Worm (Caenorhabditis elegans): ENCODE data around the gene nex-2.

nex-2 gene

DNA sequence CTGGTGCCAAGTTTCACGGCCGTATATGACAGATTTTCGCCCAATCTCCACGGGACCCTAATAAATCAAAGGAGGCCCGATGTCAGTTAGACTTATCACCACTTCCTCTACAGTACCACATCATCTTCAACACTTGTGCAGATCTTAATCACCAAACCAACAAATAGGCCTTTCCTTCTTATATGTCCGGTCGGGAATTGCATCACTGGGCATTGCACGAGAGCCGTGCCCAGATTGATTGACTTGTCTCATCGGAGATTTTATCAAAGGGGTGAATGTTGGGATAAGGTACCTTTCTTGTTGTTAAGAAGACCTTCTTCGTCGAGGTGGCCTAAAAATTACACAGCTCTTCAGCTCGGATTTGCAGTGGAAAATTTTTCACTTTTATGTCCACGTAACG is 14.5 kb upstream of the nex-2 start:
- no peak for TF ChIP-seq unc-62 (GFP tag; optimal IDR thresholded peaks at IDR 0.05)

DNA sequence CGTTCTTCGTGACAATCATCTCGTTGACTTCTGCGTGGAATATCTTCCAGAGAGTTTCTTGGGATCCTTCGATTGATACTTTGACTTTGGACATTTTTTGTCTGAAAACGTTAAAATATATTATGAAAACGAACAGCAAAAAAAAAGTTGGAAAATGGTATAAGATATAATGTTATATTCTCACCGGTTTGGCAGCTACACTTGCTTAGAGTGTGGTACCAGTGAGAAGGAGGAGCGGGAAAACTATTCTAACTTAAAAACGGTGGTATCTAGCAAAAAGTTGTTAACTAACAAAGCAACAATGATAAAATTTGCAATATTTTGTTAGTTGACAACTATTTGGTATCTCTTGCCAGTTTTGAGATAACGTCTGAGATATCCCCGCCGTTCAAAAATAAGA is 11.5 kb upstream of the nex-2 start, which contains the start of gene tbx-9:
Gene tbx-9 (minus strand): TSS at position 101 of the 400 bp plus-strand sequence.
- no peak for TF ChIP-seq unc-62 (GFP tag; optimal IDR thresholded peaks at IDR 0.05)

- no peak for TF ChIP-seq unc-62 (GFP tag; optimal IDR thresholded peaks at IDR 0.05)
These were observed 9.7 kb upstream of the nex-2 start for ce11 chrIII:10339949-10340348.

- no peak for TF ChIP-seq unc-62 (GFP tag; optimal IDR thresholded peaks at IDR 0.05)
These were observed 9.0 kb upstream of the nex-2 start for ce11 chrIII:10338992-10339852.

ce11 chrIII:10337508-10338166 is 7.4 kb upstream of the nex-2 start, which contains the start of gene ttr-15:
TSS of gene ttr-15 (plus strand) at chrIII:10337847.
- TF ChIP-seq unc-62 (GFP tag; optimal IDR thresholded peaks at IDR 0.05), result no peak

- no peak for TF ChIP-seq unc-62 (GFP tag; optimal IDR thresholded peaks at IDR 0.05)
These were observed 5.9 kb upstream of the nex-2 start for ce11 chrIII:10336109-10336508.

DNA sequence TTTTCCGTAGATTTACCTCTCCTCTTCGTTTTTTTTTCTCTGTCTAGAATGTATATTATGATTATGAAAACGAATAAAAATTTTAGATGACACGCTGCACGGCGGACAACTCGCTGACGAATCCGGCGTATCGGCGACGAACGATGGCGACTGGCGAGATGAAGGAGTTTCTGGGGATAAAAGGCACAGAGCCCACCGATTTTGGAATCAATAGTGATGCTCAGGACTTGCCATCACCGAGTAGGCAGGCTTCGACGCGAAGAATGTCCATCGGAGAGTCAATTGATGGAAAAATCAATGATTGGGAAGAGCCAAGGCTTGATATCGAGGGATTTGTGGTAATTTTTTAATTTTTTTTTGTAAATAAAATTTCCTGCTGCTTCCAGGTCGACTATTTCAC is 4.9 kb upstream of the nex-2 start, which contains the start of gene ced-9:
Gene ced-9 (plus strand): TSS at position 87 of the 400 bp plus-strand sequence.
- no peak for TF ChIP-seq unc-62 (GFP tag; optimal IDR thresholded peaks at IDR 0.05)

DNA sequence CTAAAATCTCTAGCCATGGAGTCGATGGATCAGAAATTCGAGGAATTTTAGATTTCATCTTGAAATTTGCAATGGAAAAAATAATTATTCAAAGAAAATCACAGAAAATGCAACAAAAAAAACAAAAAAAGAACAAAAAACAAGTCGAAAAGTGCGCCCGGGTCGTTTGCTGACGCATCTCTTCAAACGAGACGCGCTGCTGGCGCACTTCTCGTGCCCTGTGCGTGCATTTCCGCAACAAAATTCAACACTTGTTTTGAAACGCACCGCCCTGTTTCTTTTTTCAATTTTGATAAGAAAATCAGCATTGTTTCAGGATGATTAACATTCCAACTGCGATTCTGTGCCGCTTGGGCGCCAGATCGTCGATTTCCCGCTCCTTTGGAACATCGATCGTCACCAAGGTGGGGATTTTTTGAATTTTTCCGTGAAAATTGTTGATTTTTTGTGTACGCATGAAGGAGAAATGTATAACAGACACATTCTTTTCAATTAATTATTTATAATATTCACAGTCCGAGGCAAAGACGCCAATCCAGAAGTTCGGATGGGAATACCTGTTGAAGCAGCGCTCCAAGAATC is 3.8 kb upstream of the nex-2 start, which contains the start of the genes jmjd-4 and mev-1:
Gene jmjd-4 (minus strand): TSS at position 58 of the 582 bp plus-strand sequence.
Gene mev-1 (plus strand): TSS at position 317 of the 582 bp plus-strand sequence.
- no peak for TF ChIP-seq unc-62 (GFP tag; optimal IDR thresholded peaks at IDR 0.05)

DNA sequence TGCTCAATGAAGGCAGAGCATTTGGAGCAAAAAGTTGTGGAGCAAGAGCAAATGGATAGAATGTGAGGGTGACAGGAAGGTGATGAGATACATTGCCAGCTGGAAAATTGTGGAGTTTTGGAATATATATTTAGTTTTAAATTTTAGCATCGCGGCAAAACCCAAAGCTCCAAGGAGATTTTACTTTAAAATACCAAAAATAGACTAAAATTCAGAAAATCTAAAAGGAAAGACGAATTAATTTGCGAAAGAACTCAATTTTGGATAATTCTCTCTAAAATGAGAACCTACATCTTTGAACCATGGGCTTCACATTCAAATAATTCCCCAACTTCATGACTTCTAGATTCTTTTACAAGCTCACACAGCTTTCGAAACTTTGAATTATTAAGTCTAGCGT is 2.3 kb upstream of the nex-2 start, which contains the start of gene T07C4.12:
Gene T07C4.12 (minus strand): TSS at position 101 of the 400 bp plus-strand sequence.
- TF ChIP-seq unc-62 (GFP tag; optimal IDR thresholded peaks at IDR 0.05), result no peak

DNA sequence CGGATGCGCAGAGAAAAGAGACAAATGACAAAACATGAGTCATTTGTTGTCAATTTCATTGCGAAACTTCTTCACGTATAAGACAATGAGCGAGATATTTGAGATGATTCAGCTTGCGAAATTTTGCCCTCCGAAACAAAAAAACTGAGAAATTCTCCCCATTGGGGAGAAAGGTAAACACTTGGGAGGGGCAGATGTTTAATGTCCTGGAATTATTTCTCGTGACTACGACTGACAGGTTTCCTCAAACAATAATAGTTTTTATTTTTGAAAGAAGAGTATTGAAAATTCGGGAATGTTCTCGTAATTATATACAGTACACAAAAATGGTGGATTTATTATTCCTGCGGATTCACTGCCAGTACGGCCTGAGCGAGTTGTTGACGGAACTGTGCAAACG is 1.0 kb upstream of the nex-2 start:
- no peak for TF ChIP-seq unc-62 (GFP tag; optimal IDR thresholded peaks at IDR 0.05)

- TF ChIP-seq unc-62 (GFP tag; optimal IDR thresholded peaks at IDR 0.05), result no peak
These were observed 411 bp downstream of the nex-2 start for ce11 chrIII:10329811-10330210.

- TF ChIP-seq unc-62 (GFP tag; optimal IDR thresholded peaks at IDR 0.05), result no peak
These were observed 1.4 kb downstream of the nex-2 start for ce11 chrIII:10328565-10329541.

- TF ChIP-seq unc-62 (GFP tag; optimal IDR thresholded peaks at IDR 0.05), result no peak
These were observed 3.9 kb downstream of the nex-2 start for ce11 chrIII:10326327-10326726.

- TF ChIP-seq unc-62 (GFP tag; optimal IDR thresholded peaks at IDR 0.05), result no peak
These were observed 9.4 kb downstream of the nex-2 start, which contains the start of gene sas-7 for ce11 chrIII:10320788-10321187. TSS of gene sas-7 (plus strand) at chrIII:10321019.

ce11 chrIII:10318755-10319154 is 11.5 kb downstream of the nex-2 start, which contains the start of gene unc-69:
TSS of gene unc-69 (plus strand) at chrIII:10318939.
- TF ChIP-seq unc-62 (GFP tag; optimal IDR thresholded peaks at IDR 0.05), result no peak
